Worm (Caenorhabditis elegans) whole organism, L3 larva: ENCODE data around the gene F58D2.5.

Experiments
- ceh-82 ChIP-seq: fragments of 150-350 bp; optimal IDR thresholded peaks from 2 replicates; lab custom pipeline; 2014; ENCODE audit warnings: missing biosample characterization, missing genetic modification characterization
- jun-1 ChIP-seq: fragments of 150-350 bp; optimal IDR thresholded peaks from 2 replicates; lab custom pipeline; 2014; ENCODE audit warnings: missing biosample characterization, missing genetic modification reagents, missing genetic modification characterization
- tbx-2 ChIP-seq: sonication (generic microtip); optimal IDR thresholded peaks from 2 replicates; lab custom pipeline; 2016; ENCODE audit warnings: mild to moderate bottlenecking, missing genetic modification characterization, missing compliant biosample characterization

ce11 chrIV:13231393-13231792, 38.3 kb upstream of the F58D2.5 start:
- TF ChIP-seq tbx-2 (tag; lab: Kevin White, UChicago) (no peak), ceh-82 (no peak), jun-1 (tag; lab: Kevin White, UChicago) (no peak)
